Fruit fly (Drosophila melanogaster): Measurements from ENCODE around the gene CG33783.
A peak's percentile ranks its signal among the peaks of the same experiment; 100 is the strongest.

The CG33783 gene

dm6 chr3R:10095765-10096164 is 29.2 kb downstream of the CG33783 start:
- TF ChIP-seq br (GFP tag; optimal IDR thresholded peaks at IDR 0.05) (no peak), tai (GFP tag; optimal IDR thresholded peaks at IDR 0.05) (no peak), Dfd (GFP tag; optimal IDR thresholded peaks at IDR 0.05) (no peak), Hr83 (GFP tag; optimal IDR thresholded peaks at IDR 0.05; ENCODE audit: poor library complexity, severe bottlenecking) (no peak), Jra (GFP tag; optimal IDR thresholded peaks at IDR 0.05) (no peak), Abd-B (GFP tag; optimal IDR thresholded peaks at IDR 0.05) (no peak), ey (GFP tag; optimal IDR thresholded peaks at IDR 0.05) (no peak), dl (GFP tag; optimal IDR thresholded peaks at IDR 0.05; ENCODE audit: insufficient read depth in 1 of 2, partially characterized antibody in 2 of 2) (no peak), foxo (GFP tag; optimal IDR thresholded peaks at IDR 0.05) (no peak), fru (GFP tag; optimal IDR thresholded peaks at IDR 0.05) (no peak), sage (GFP tag; optimal IDR thresholded peaks at IDR 0.05) (no peak), usp (GFP tag; optimal IDR thresholded peaks at IDR 0.05) (no peak), sv (GFP tag; optimal IDR thresholded peaks at IDR 0.05) (no peak), Mio (GFP tag; optimal IDR thresholded peaks at IDR 0.05) (no peak), pan (optimal IDR thresholded peaks at IDR 0.05) (no peak), h (GFP tag; optimal IDR thresholded peaks at IDR 0.05) (no peak)

dm6 chr3R:10097531-10098295 is 31.1 kb downstream of the CG33783 start:
- TF ChIP-seq foxo (GFP tag; optimal IDR thresholded peaks at IDR 0.05) (peak in 1 of 2 experiments; percentile 57), pan (optimal IDR thresholded peaks at IDR 0.05) (no peak), dmrt93B (GFP tag; optimal IDR thresholded peaks at IDR 0.05) (peak; percentile 7), Sp1 (GFP tag; optimal IDR thresholded peaks at IDR 0.05) (peak; percentile 22), OdsH (GFP tag; optimal IDR thresholded peaks at IDR 0.05) (peak; percentile 38), fru (GFP tag; optimal IDR thresholded peaks at IDR 0.05) (peak; percentile 32), Mio (GFP tag; optimal IDR thresholded peaks at IDR 0.05) (no peak), sv (GFP tag; optimal IDR thresholded peaks at IDR 0.05) (peak; percentile 51), Rel (GFP tag; optimal IDR thresholded peaks at IDR 0.05) (no peak), Rel (tag; optimal IDR thresholded peaks at IDR 0.05) (peak; percentile 72), Myc (optimal IDR thresholded peaks at IDR 0.05) (no peak), ey (GFP tag; optimal IDR thresholded peaks at IDR 0.05) (peak; percentile 54), h (GFP tag; optimal IDR thresholded peaks at IDR 0.05) (peak; percentile 57), Jra (GFP tag; optimal IDR thresholded peaks at IDR 0.05) (peak; percentile 23), N (GFP tag; optimal IDR thresholded peaks at IDR 0.05) (no peak), brk (GFP tag; optimal IDR thresholded peaks at IDR 0.05) (no peak), lola (GFP tag; optimal IDR thresholded peaks at IDR 0.05) (no peak), rgr (GFP tag; optimal IDR thresholded peaks at IDR 0.05) (peak; percentile 36), dsf (GFP tag; optimal IDR thresholded peaks at IDR 0.05; ENCODE audit: borderline replicate concordance) (no peak), HLH106 (tag; optimal IDR thresholded peaks at IDR 0.05) (peak; percentile 27), CG32264 (GFP tag; optimal IDR thresholded peaks at IDR 0.05) (no peak)

dm6 chr3R:10098296-10098675 is 31.7 kb downstream of the CG33783 start:
- TF ChIP-seq Mio (GFP tag; optimal IDR thresholded peaks at IDR 0.05), result no peak
- no peak for TF ChIP-seq dmrt93B (GFP tag; optimal IDR thresholded peaks at IDR 0.05)
- TF ChIP-seq Dfd (GFP tag; optimal IDR thresholded peaks at IDR 0.05), result no peak
- no peak for TF ChIP-seq Sp1 (GFP tag; optimal IDR thresholded peaks at IDR 0.05)
- TF ChIP-seq h (GFP tag; optimal IDR thresholded peaks at IDR 0.05), result no peak
- TF ChIP-seq foxo (GFP tag; optimal IDR thresholded peaks at IDR 0.05), result no peak
- no peak for TF ChIP-seq brk (GFP tag; optimal IDR thresholded peaks at IDR 0.05)

dm6 chr3R:10099401-10099848 is 32.9 kb downstream of the CG33783 start:
- TF ChIP-seq Sp1 (GFP tag; optimal IDR thresholded peaks at IDR 0.05) (no peak), dsf (GFP tag; optimal IDR thresholded peaks at IDR 0.05; ENCODE audit: borderline replicate concordance) (no peak), h (GFP tag; optimal IDR thresholded peaks at IDR 0.05) (peak; percentile 32), Rel (GFP tag; optimal IDR thresholded peaks at IDR 0.05) (no peak), Rel (tag; optimal IDR thresholded peaks at IDR 0.05) (peak; percentile 10)

dm6 chr3R:10100498-10101196 is 34.1 kb downstream of the CG33783 start:
- no peak for TF ChIP-seq lola (GFP tag; optimal IDR thresholded peaks at IDR 0.05)
- peak; percentile 84 for TF ChIP-seq Myc (optimal IDR thresholded peaks at IDR 0.05)
- TF ChIP-seq N (GFP tag; optimal IDR thresholded peaks at IDR 0.05), result peak; percentile 53
- TF ChIP-seq h (GFP tag; optimal IDR thresholded peaks at IDR 0.05), result peak; percentile 47
- peak; percentile 3 to 41 for TF ChIP-seq dl (GFP tag; optimal IDR thresholded peaks at IDR 0.05; ENCODE audit: insufficient read depth in 1 of 2, partially characterized antibody in 2 of 2)
- no peak for TF ChIP-seq dmrt93B (GFP tag; optimal IDR thresholded peaks at IDR 0.05)
- no peak for TF ChIP-seq jim (GFP tag; optimal IDR thresholded peaks at IDR 0.05)
- TF ChIP-seq foxo (GFP tag; optimal IDR thresholded peaks at IDR 0.05), result peak in 1 of 2 experiments; percentile 60
- TF ChIP-seq fru (GFP tag; optimal IDR thresholded peaks at IDR 0.05), result peak; percentile 17
- peak; percentile 28 for TF ChIP-seq HLH106 (tag; optimal IDR thresholded peaks at IDR 0.05)
- peak; percentile 93 for TF ChIP-seq Dif (GFP tag; optimal IDR thresholded peaks at IDR 0.05; ENCODE audit: partially characterized antibody)
- TF ChIP-seq Sp1 (GFP tag; optimal IDR thresholded peaks at IDR 0.05), result peak; percentile 14
- peak; percentile 53 for TF ChIP-seq Hr83 (GFP tag; optimal IDR thresholded peaks at IDR 0.05; ENCODE audit: poor library complexity, severe bottlenecking)

Measured in whole organism, wandering third instar larva.